Worm (Caenorhabditis elegans) whole organism, L3 larva: ENCODE data around the gene Y57A10B.6.

Source experiments
- ama-1 ChIP-seq: fragments of 150-350 bp; optimal IDR thresholded peaks from 2 replicates; lab custom pipeline; 2018
- egl-27 ChIP-seq: sonication (generic microtip); optimal IDR thresholded peaks from 4 replicates; lab custom pipeline; 2017; ENCODE audit warnings: missing biosample characterization, missing genetic modification reagents, missing genetic modification characterization
- egl-5 ChIP-seq: fragments of 150-350 bp; optimal IDR thresholded peaks from 2 replicates; lab custom pipeline; 2017; ENCODE audit warnings: missing biosample characterization, missing genetic modification reagents, missing genetic modification characterization, inconsistent platforms
- hmg-11 ChIP-seq: sonication (generic microtip); optimal IDR thresholded peaks from 2 replicates; lab custom pipeline; 2016; ENCODE audit warnings: missing genetic modification characterization, missing compliant biosample characterization
- lin-39 ChIP-seq: fragments of 150-350 bp; optimal IDR thresholded peaks from 2 replicates; lab custom pipeline; 2018; ENCODE audit warnings: missing biosample characterization, missing genetic modification reagents, missing genetic modification characterization
- lsy-12 ChIP-seq: sonication (generic microtip); optimal IDR thresholded peaks from 2 replicates; lab custom pipeline; 2016; ENCODE audit warnings: mild to moderate bottlenecking, missing genetic modification characterization, missing compliant biosample characterization
- nhr-76 ChIP-seq: fragments of 150-350 bp; sonication (generic microtip); optimal IDR thresholded peaks from 5 replicates; lab custom pipeline; 2014; ENCODE audit warnings: missing biosample characterization, missing genetic modification characterization
- pqm-1 ChIP-seq: fragments of 150-350 bp; optimal IDR thresholded peaks from 2 replicates; lab custom pipeline; 2017; ENCODE audit warnings: missing biosample characterization, missing genetic modification characterization, inconsistent platforms
- snpc-4 ChIP-seq: fragments of 150-350 bp; optimal IDR thresholded peaks from 2 replicates; lab custom pipeline; 2014; ENCODE audit warnings: missing biosample characterization, missing genetic modification characterization
- unc-62 ChIP-seq: fragments of 150-350 bp; sonication (generic microtip); optimal IDR thresholded peaks from 4 replicates; lab custom pipeline; 2014; ENCODE audit warnings: missing biosample characterization, missing genetic modification reagents, missing genetic modification characterization
- zag-1 ChIP-seq: fragments of 150-350 bp; optimal IDR thresholded peaks from 2 replicates; lab custom pipeline; 2014; ENCODE audit warnings: missing biosample characterization, missing genetic modification characterization

- TF ChIP-seq zag-1 (tag; lab: Kevin White, UChicago): no peak
- no peak for TF ChIP-seq pqm-1
- no peak for TF ChIP-seq ama-1 (lab: Kevin White, UChicago)
- no peak for TF ChIP-seq snpc-4 (tag; lab: Kevin White, UChicago)
- TF ChIP-seq unc-62 (GFP tag; lab: Kevin White, UChicago): no peak
- no peak for TF ChIP-seq egl-27 (tag; lab: Kevin White, UChicago)
- no peak for TF ChIP-seq lin-39
- no peak for TF ChIP-seq egl-5 (tag; lab: Kevin White, UChicago)
- TF ChIP-seq lsy-12 (tag; lab: Kevin White, UChicago): no peak
- no peak for TF ChIP-seq nhr-76 (tag; lab: Kevin White, UChicago)
- TF ChIP-seq hmg-11 (tag; lab: Kevin White, UChicago): no peak
These were observed 37.8 kb upstream of the Y57A10B.6 start, which contains the start of gene ras-1 for ce11 chrII:12352115-12352514.
